Fruit fly (Drosophila melanogaster): ENCODE measurements around the gene CG8750.

CG8750 gene

dm6 chr3L:13845292-13845691, 2.5 kb upstream of the CG8750 start (continued):
- TF ChIP-seq E2f2 (GFP tag; IDR thresholded peaks at IDR 0.05) (peak; percentile 42; the same call in 1 of the 2 replicates), vvl (GFP tag; IDR thresholded peaks at IDR 0.05) (peak; percentile 21; the same call in 1 of the 2 replicates), HmgD (GFP tag; optimal IDR thresholded peaks at IDR 0.05) (peak; percentile 92), toy (GFP tag; IDR thresholded peaks at IDR 0.05) (no peak), kni (GFP tag; optimal IDR thresholded peaks at IDR 0.05) (no peak), Side (GFP tag; optimal IDR thresholded peaks at IDR 0.05) (no peak), Chrac-16 (GFP tag; optimal IDR thresholded peaks at IDR 0.05) (peak; percentile 17), CG10959 (GFP tag; IDR thresholded peaks at IDR 0.05) (peak; percentile 50), CG34224 (GFP tag; IDR thresholded peaks at IDR 0.05; ENCODE audit: partially characterized antibody) (no peak), CG12155 (GFP tag; optimal IDR thresholded peaks at IDR 0.05) (no peak), Rfx (GFP tag; IDR thresholded peaks at IDR 0.05) (peak; percentile 72; the same call in 1 of the 2 replicates), croc (GFP tag; conservative IDR thresholded peaks at IDR 0.05) (peak; percentile 33; the same call in 1 of the 3 replicates), Dip2 (GFP tag; IDR thresholded peaks at IDR 0.05) (no peak), Sry-δ (GFP tag; optimal IDR thresholded peaks at IDR 0.05) (no peak), gce (GFP tag; IDR thresholded peaks at IDR 0.05) (no peak), Dbx (GFP tag; IDR thresholded peaks at IDR 0.05) (no peak), gsb-n (tag; optimal IDR thresholded peaks at IDR 0.05) (no peak), CG3163 (GFP tag; optimal IDR thresholded peaks at IDR 0.05) (peak; percentile 30), lbe (GFP tag; optimal IDR thresholded peaks at IDR 0.05) (no peak), her (GFP tag; optimal IDR thresholded peaks at IDR 0.05) (no peak), p53 (GFP tag; optimal IDR thresholded peaks at IDR 0.05) (peak; percentile 43), CG14050 (GFP tag; IDR thresholded peaks at IDR 0.05) (no peak), CG17829 (tag; optimal IDR thresholded peaks at IDR 0.05) (no peak), CG10321 (GFP tag; IDR thresholded peaks at IDR 0.05) (no peak), CG16863 (GFP tag; optimal IDR thresholded peaks at IDR 0.05) (no peak), CG3995 (GFP tag; optimal IDR thresholded peaks at IDR 0.05) (no peak), CG9797 (GFP tag; optimal IDR thresholded peaks at IDR 0.05) (no peak), CG3065 (GFP tag; optimal IDR thresholded peaks at IDR 0.05) (no peak), ind (GFP tag; optimal IDR thresholded peaks at IDR 0.05) (peak; percentile 26), repo (GFP tag; optimal IDR thresholded peaks at IDR 0.05) (peak; percentile 16), Usf (GFP tag; optimal IDR thresholded peaks at IDR 0.05) (no peak), CG10979 (tag; optimal IDR thresholded peaks at IDR 0.05) (peak; percentile 99), CG7786 (GFP tag; optimal IDR thresholded peaks at IDR 0.05) (no peak), CG11085 (GFP tag; IDR thresholded peaks at IDR 0.05) (no peak), sens (GFP tag) (no peak), Kr (GFP tag; optimal IDR thresholded peaks at IDR 0.05) (no peak), CG9876 (GFP tag; optimal IDR thresholded peaks at IDR 0.05) (peak; percentile 15), ken (GFP tag; IDR thresholded peaks at IDR 0.05) (peak; percentile 43; the same call in 1 of the 3 replicates), nerfin-1 (tag; optimal IDR thresholded peaks at IDR 0.05) (no peak), CG11560 (tag; IDR thresholded peaks at IDR 0.05) (peak; percentile 77), CG13287 (GFP tag; IDR thresholded peaks at IDR 0.05; ENCODE audit: partially characterized antibody) (peak; percentile 60; the same call in 1 of the 2 replicates), GATAe (GFP tag; conservative IDR thresholded peaks at IDR 0.05) (no peak), Bteb2 (GFP tag; optimal IDR thresholded peaks at IDR 0.05) (no peak), Atf6 (GFP tag; IDR thresholded peaks at IDR 0.05) (no peak), prd (optimal IDR thresholded peaks at IDR 0.05) (no peak), prd (GFP tag; IDR thresholded peaks at IDR 0.05) (no peak; the same call in 2 of the 3 replicates), az2 (GFP tag; optimal IDR thresholded peaks at IDR 0.05) (no peak), CG11723 (GFP tag; optimal IDR thresholded peaks at IDR 0.05) (no peak), Opbp (GFP tag; IDR thresholded peaks at IDR 0.05; ENCODE audit: partially characterized antibody) (peak; percentile 72), CG2199 (GFP tag; IDR thresholded peaks at IDR 0.05) (peak; percentile 95), mld (GFP tag; IDR thresholded peaks at IDR 0.05; ENCODE audit: partially characterized antibody) (peak; percentile 44; the same call in 1 of the 3 replicates), CG30403 (GFP tag; optimal IDR thresholded peaks at IDR 0.05) (no peak), pita (GFP tag; optimal IDR thresholded peaks at IDR 0.05) (peak; percentile 14)

Data from whole organism, embryonic.